Worm (Caenorhabditis elegans) whole organism, young adult: ENCODE measurements around the gene mboa-4.

Source experiments
- F10E7.11 ChIP-seq: sonication (generic microtip); optimal IDR thresholded peaks from 2 replicates; lab custom pipeline; 2017; ENCODE audit warnings: mild to moderate bottlenecking, missing genetic modification characterization, moderate library complexity, missing compliant biosample characterization
- fkh-3 ChIP-seq: sonication (generic microtip); optimal IDR thresholded peaks from 2 replicates; lab custom pipeline; 2016; ENCODE audit warnings: mild to moderate bottlenecking, missing genetic modification characterization, missing compliant biosample characterization
- lin-35 ChIP-seq, 3 experiments: fragments of 150-350 bp in 2 of 3; sonication (generic microtip) in 1 of 3; optimal IDR thresholded peaks; 2 replicates each; lab custom pipeline; 2014 to 2018; ENCODE audit warnings: missing biosample characterization in 3 of 3, missing genetic modification characterization in 3 of 3, missing genetic modification reagents in 3 of 3
- snpc-1.1 ChIP-seq: sonication (generic microtip); optimal IDR thresholded peaks from 2 replicates; lab custom pipeline; 2017; ENCODE audit warnings: missing genetic modification characterization, mild to moderate bottlenecking, missing compliant biosample characterization, antibody characterized with exemption, moderate library complexity, missing genotype, missing genetic modification reagents; ENCODE audit not compliant: insufficient read depth
- snpc-4 ChIP-seq, 5 experiments: fragments of 150-350 bp in 1 of 5; sonication (generic microtip) in 4 of 5; optimal IDR thresholded peaks; 2 replicates each; lab custom pipeline; 2014 to 2018; ENCODE audit warnings: missing genetic modification characterization in 5 of 5, missing biosample characterization in 3 of 5, antibody characterized with exemption in 2 of 5, mild to moderate bottlenecking in 2 of 5, missing compliant biosample characterization in 2 of 5, missing genotype in 2 of 5, moderate library complexity in 2 of 5, missing genetic modification reagents in 1 of 5
- unc-62 ChIP-seq: fragments of 150-350 bp; optimal IDR thresholded peaks from 2 replicates; lab custom pipeline; 2014; ENCODE audit warnings: missing biosample characterization, missing genetic modification reagents, missing genetic modification characterization

DNA sequence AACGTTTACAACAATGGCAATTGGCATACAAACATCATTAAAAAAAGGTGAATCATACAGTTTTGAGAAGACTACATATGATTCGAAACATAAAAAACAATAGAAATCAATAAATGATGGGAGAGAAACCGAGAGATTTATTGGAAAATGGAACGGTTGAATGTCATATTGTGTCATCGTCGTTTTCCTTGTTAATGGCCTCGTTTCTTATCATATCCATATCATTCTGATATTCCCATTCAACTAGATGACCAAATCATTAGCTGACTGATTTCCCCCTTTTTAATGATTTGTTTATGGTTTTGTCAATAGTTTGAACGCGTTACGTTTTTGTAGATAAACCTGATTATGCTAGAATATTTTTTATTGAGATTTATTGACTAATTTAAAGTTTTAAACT lies 15.0 kb upstream of the mboa-4 start:
- TF ChIP-seq snpc-4 (GFP tag; optimal IDR thresholded peaks at IDR 0.05; lab: Kevin White, UChicago) (no peak), snpc-4 (tag; optimal IDR thresholded peaks at IDR 0.05; lab: Kevin White, UChicago) (no peak), F10E7.11 (tag; lab: Kevin White, UChicago) (no peak), fkh-3 (tag; lab: Kevin White, UChicago) (no peak), lin-35 (GFP tag; optimal IDR thresholded peaks at IDR 0.05; lab: Kevin White, UChicago) (no peak), snpc-1.1 (tag; lab: Kevin White, UChicago) (no peak), unc-62 (GFP tag; lab: Kevin White, UChicago) (no peak)
